Fruit fly (Drosophila melanogaster) whole organism, embryonic: ENCODE results near the gene Sfp23F.
A peak's percentile ranks its signal among the peaks of the same experiment; 100 is the strongest.

Experiments used
- Antp ChIP-seq: fragments of 200-800 bp; sonication (Bioruptor generic); optimal IDR thresholded peaks from 3 replicates; lab custom pipeline; 2016; ENCODE audit warnings: missing biosample characterization, missing genetic modification characterization
- Atf-2 ChIP-seq: fragments of 200-800 bp; sonication (Bioruptor generic); optimal IDR thresholded peaks from 2 replicates; lab custom pipeline; 2016; ENCODE audit warnings: missing biosample characterization, missing genetic modification characterization
- Bgb ChIP-seq: fragments of 200-800 bp; sonication (Bioruptor generic); IDR thresholded peaks from 2 replicates; pipeline ENCODE4 v1.3.6; 2022; ENCODE audit warnings: missing biosample characterization, missing genetic modification characterization; ENCODE audit not compliant: partially characterized antibody
- CG10654 ChIP-seq: fragments of 200-800 bp; sonication (Bioruptor generic); optimal IDR thresholded peaks from 2 replicates; lab custom pipeline; 2016; ENCODE audit warnings: missing biosample characterization, missing genetic modification characterization
- CG11696 ChIP-seq: fragments of 200-800 bp; sonication (Bioruptor generic); IDR thresholded peaks from 2 replicates; pipeline ENCODE4 v1.3.6; 2022; ENCODE audit warnings: missing biosample characterization, missing genetic modification characterization
- CG12071 ChIP-seq: fragments of 200-800 bp; sonication (Bioruptor generic); optimal IDR thresholded peaks from 3 replicates; lab custom pipeline; 2018; ENCODE audit warnings: missing biosample characterization, mild to moderate bottlenecking, missing genetic modification characterization
- CG12391 ChIP-seq: fragments of 200-800 bp; sonication (Bioruptor generic); optimal IDR thresholded peaks from 3 replicates; lab custom pipeline; 2018; ENCODE audit warnings: missing biosample characterization, mild to moderate bottlenecking, missing genetic modification characterization, moderate library complexity
- CG12942 ChIP-seq: fragments of 200-800 bp; sonication (Bioruptor generic); optimal IDR thresholded peaks from 3 replicates; lab custom pipeline; 2016; ENCODE audit warnings: missing biosample characterization, missing genetic modification characterization
- CG13123 ChIP-seq: fragments of 200-800 bp; sonication (Bioruptor generic); optimal IDR thresholded peaks from 2 replicates; lab custom pipeline; 2016; ENCODE audit warnings: missing biosample characterization, missing genetic modification characterization
- CG17802 ChIP-seq: fragments of 200-800 bp; sonication (Bioruptor generic); optimal IDR thresholded peaks from 2 replicates; lab custom pipeline; 2018; ENCODE audit warnings: missing biosample characterization, mild to moderate bottlenecking, missing genetic modification characterization, moderate library complexity
- CG31224 ChIP-seq: fragments of 200-800 bp; sonication (Bioruptor generic); IDR thresholded peaks from 2 replicates; pipeline ENCODE4 v1.3.6; 2022; ENCODE audit warnings: missing biosample characterization, missing genetic modification characterization
- CG43689 ChIP-seq: fragments of 200-800 bp; sonication (Bioruptor generic); IDR thresholded peaks from 2 replicates; pipeline ENCODE4 v1.3.6; 2022; ENCODE audit warnings: missing biosample characterization, missing genetic modification characterization
- CG4617 ChIP-seq: fragments of 200-800 bp; sonication (Bioruptor generic); optimal IDR thresholded peaks from 3 replicates; lab custom pipeline; 2016; ENCODE audit warnings: missing biosample characterization, missing genetic modification characterization, borderline replicate concordance
- CG6272 ChIP-seq: fragments of 200-800 bp; sonication (Bioruptor generic); IDR thresholded peaks from 2 replicates; pipeline ENCODE4 v1.3.6; 2022; ENCODE audit warnings: missing biosample characterization, missing genetic modification characterization
- CG6854 ChIP-seq: fragments of 200-800 bp; sonication (Bioruptor generic); optimal IDR thresholded peaks from 3 replicates; lab custom pipeline; 2017; ENCODE audit warnings: missing biosample characterization, mild to moderate bottlenecking, missing genetic modification characterization
- CG7357 ChIP-seq: fragments of 200-800 bp; sonication (Bioruptor generic); IDR thresholded peaks from 3 replicates; pipeline ENCODE4 v1.3.6; 2022; ENCODE audit warnings: missing biosample characterization, missing genetic modification characterization
- CG8944 ChIP-seq: fragments of 200-800 bp; sonication (Bioruptor generic); optimal IDR thresholded peaks from 3 replicates; lab custom pipeline; 2016; ENCODE audit warnings: missing biosample characterization, missing genetic modification characterization
- Dad ChIP-seq: fragments of 200-800 bp; sonication (Bioruptor generic); optimal IDR thresholded peaks from 3 replicates; lab custom pipeline; 2016; ENCODE audit warnings: missing biosample characterization, missing genetic modification characterization
- Dp ChIP-seq: fragments of 200-800 bp; sonication (Bioruptor generic); optimal IDR thresholded peaks from 2 replicates; lab custom pipeline; 2018; ENCODE audit warnings: missing biosample characterization, mild to moderate bottlenecking, missing genetic modification characterization, moderate library complexity
- Ets97D ChIP-seq: fragments of 200-800 bp; sonication (Bioruptor generic); optimal IDR thresholded peaks from 3 replicates; lab custom pipeline; 2016; ENCODE audit warnings: missing biosample characterization, missing genetic modification characterization
- H15 ChIP-seq: fragments of 200-800 bp; sonication (Bioruptor generic); IDR thresholded peaks from 3 replicates; pipeline ENCODE4 v1.3.6; 2022; ENCODE audit warnings: missing biosample characterization, missing genetic modification characterization
- HHEX ChIP-seq: fragments of 200-800 bp; sonication (Bioruptor generic); optimal IDR thresholded peaks from 3 replicates; lab custom pipeline; 2017; ENCODE audit warnings: missing biosample characterization, mild to moderate bottlenecking, missing genetic modification characterization, missing genetic modification reagents
- Hand ChIP-seq: fragments of 200-800 bp; sonication (Bioruptor generic); optimal IDR thresholded peaks from 2 replicates; lab custom pipeline; 2017; ENCODE audit warnings: mild to moderate bottlenecking, missing biosample characterization, missing genetic modification reagents, missing genetic modification characterization
- HmgD ChIP-seq: fragments of 200-800 bp; sonication (Bioruptor generic); optimal IDR thresholded peaks from 3 replicates; lab custom pipeline; 2016; ENCODE audit warnings: missing biosample characterization, missing genetic modification characterization
- Mrtf ChIP-seq: fragments of 200-800 bp; sonication (Bioruptor generic); IDR thresholded peaks from 3 replicates; pipeline ENCODE4 v1.3.6; 2022; ENCODE audit warnings: missing biosample characterization, missing genetic modification characterization
- Oli ChIP-seq: fragments of 200-800 bp; sonication (Bioruptor generic); optimal IDR thresholded peaks from 2 replicates; lab custom pipeline; 2018; ENCODE audit warnings: missing biosample characterization, mild to moderate bottlenecking, missing genetic modification characterization, moderate library complexity
- Sox100B ChIP-seq: fragments of 200-800 bp; sonication (Bioruptor generic); optimal IDR thresholded peaks from 3 replicates; lab custom pipeline; 2018; ENCODE audit warnings: missing biosample characterization, mild to moderate bottlenecking, missing genetic modification characterization
- Taf1 ChIP-seq: fragments of 200-800 bp; sonication (Bioruptor generic); IDR thresholded peaks from 2 replicates; pipeline ENCODE4 v1.3.6; 2022; ENCODE audit warnings: missing biosample characterization, missing genetic modification characterization
- Usf ChIP-seq: fragments of 200-800 bp; sonication (Bioruptor generic); optimal IDR thresholded peaks from 2 replicates; lab custom pipeline; 2017; ENCODE audit warnings: missing genotype, missing biosample characterization, missing genetic modification characterization
- YL-1 ChIP-seq: fragments of 200-800 bp; sonication (Bioruptor generic); optimal IDR thresholded peaks from 3 replicates; lab custom pipeline; 2017; ENCODE audit warnings: missing biosample characterization, mild to moderate bottlenecking, missing genetic modification characterization
- bbx ChIP-seq: fragments of 200-800 bp; sonication (Bioruptor generic); IDR thresholded peaks from 2 replicates; pipeline ENCODE4 v1.3.6; 2022; ENCODE audit warnings: missing biosample characterization, missing genetic modification characterization; ENCODE audit not compliant: partially characterized antibody
- chm ChIP-seq: fragments of 200-800 bp; sonication (Bioruptor generic); IDR thresholded peaks from 2 replicates; pipeline ENCODE4 v1.3.6; 2022; ENCODE audit warnings: missing biosample characterization, missing genetic modification characterization
- corto ChIP-seq: fragments of 200-800 bp; sonication (Bioruptor generic); optimal IDR thresholded peaks from 2 replicates; lab custom pipeline; 2016; ENCODE audit warnings: missing biosample characterization, mild to moderate bottlenecking, missing genetic modification characterization, moderate library complexity
- crol ChIP-seq: fragments of 200-800 bp; sonication (Bioruptor generic); IDR thresholded peaks from 2 replicates; pipeline ENCODE4 v1.3.6; 2022; ENCODE audit warnings: missing biosample characterization, missing genetic modification characterization
- dmrt99B ChIP-seq: fragments of 200-800 bp; sonication (Bioruptor generic); optimal IDR thresholded peaks from 2 replicates; lab custom pipeline; 2018; ENCODE audit warnings: missing biosample characterization, mild to moderate bottlenecking, missing genetic modification characterization, moderate library complexity
- en ChIP-seq: fragments of 200-800 bp; sonication (Bioruptor generic); optimal IDR thresholded peaks from 2 replicates; lab custom pipeline; 2016; ENCODE audit warnings: missing biosample characterization, missing genetic modification characterization
- fd96Cb ChIP-seq: fragments of 200-800 bp; sonication (Bioruptor generic); optimal IDR thresholded peaks from 2 replicates; lab custom pipeline; 2018; ENCODE audit warnings: missing biosample characterization, mild to moderate bottlenecking, missing genetic modification characterization, moderate library complexity
- gfzf ChIP-seq: fragments of 200-800 bp; sonication (Bioruptor generic); optimal IDR thresholded peaks from 2 replicates; lab custom pipeline; 2016; ENCODE audit warnings: missing biosample characterization, mild to moderate bottlenecking, missing genetic modification characterization, moderate library complexity
- grau ChIP-seq: fragments of 200-800 bp; optimal IDR thresholded peaks from 3 replicates; lab custom pipeline; 2019; ENCODE audit warnings: missing biosample characterization, mild to moderate bottlenecking, missing genetic modification characterization, moderate library complexity
- hbn ChIP-seq: fragments of 200-800 bp; sonication (Bioruptor generic); IDR thresholded peaks from 2 replicates; pipeline ENCODE4 v1.3.6; 2022; ENCODE audit warnings: missing biosample characterization, missing genetic modification characterization; ENCODE audit not compliant: partially characterized antibody
- insv ChIP-seq, 2 experiments: fragments of 200-800 bp; sonication (Bioruptor generic); optimal IDR thresholded peaks; 3 replicates each; lab custom pipeline; 2016 to 2018; ENCODE audit warnings: missing biosample characterization in 2 of 2, missing genetic modification characterization in 2 of 2
- jigr1 ChIP-seq: fragments of 200-800 bp; sonication (Bioruptor generic); IDR thresholded peaks from 3 replicates; pipeline ENCODE4 v1.3.6; 2022; ENCODE audit warnings: missing biosample characterization, missing genetic modification characterization
- lov ChIP-seq, 2 experiments: fragments of 200-800 bp in 1 of 2; fragments of >200 bp in 1 of 2; sonication (Bioruptor generic) in 1 of 2; IDR thresholded peaks in 1 of 2; optimal IDR thresholded peaks in 1 of 2; 2 replicates in 1 of 2; 3 replicates in 1 of 2; pipeline versions ENCODE4 v1.3.6 to Lab custom; 2017 to 2022; ENCODE audit warnings: missing biosample characterization in 1 of 2, missing genetic modification characterization in 1 of 2
- luna ChIP-seq: fragments of 200-800 bp; sonication (Bioruptor generic); optimal IDR thresholded peaks from 2 replicates; lab custom pipeline; 2016; ENCODE audit warnings: missing biosample characterization, missing genetic modification characterization
- nom ChIP-seq: fragments of 200-800 bp; sonication (Bioruptor generic); optimal IDR thresholded peaks from 2 replicates; lab custom pipeline; 2017; ENCODE audit warnings: missing biosample characterization, missing genetic modification characterization, mild to moderate bottlenecking, moderate library complexity, missing genetic modification reagents
- pros ChIP-seq: fragments of 200-800 bp; sonication (Bioruptor generic); optimal IDR thresholded peaks from 3 replicates; lab custom pipeline; 2019; ENCODE audit warnings: missing biosample characterization, mild to moderate bottlenecking, missing genetic modification characterization, moderate library complexity
- so ChIP-seq: fragments of 200-800 bp; sonication (Bioruptor generic); IDR thresholded peaks from 3 replicates; pipeline ENCODE4 v1.3.6; 2022; ENCODE audit warnings: missing biosample characterization, missing genetic modification characterization
- zen2 ChIP-seq: fragments of 200-800 bp; sonication (Bioruptor generic); IDR thresholded peaks from 3 replicates; pipeline ENCODE4 v1.3.6; 2022; ENCODE audit warnings: missing biosample characterization, missing genetic modification characterization; ENCODE audit not compliant: partially characterized antibody
- zfh2 ChIP-seq: fragments of 200-800 bp; sonication (Bioruptor generic); optimal IDR thresholded peaks from 2 replicates; lab custom pipeline; 2016; ENCODE audit warnings: missing biosample characterization, missing genetic modification characterization

Sfp23F gene

DNA sequence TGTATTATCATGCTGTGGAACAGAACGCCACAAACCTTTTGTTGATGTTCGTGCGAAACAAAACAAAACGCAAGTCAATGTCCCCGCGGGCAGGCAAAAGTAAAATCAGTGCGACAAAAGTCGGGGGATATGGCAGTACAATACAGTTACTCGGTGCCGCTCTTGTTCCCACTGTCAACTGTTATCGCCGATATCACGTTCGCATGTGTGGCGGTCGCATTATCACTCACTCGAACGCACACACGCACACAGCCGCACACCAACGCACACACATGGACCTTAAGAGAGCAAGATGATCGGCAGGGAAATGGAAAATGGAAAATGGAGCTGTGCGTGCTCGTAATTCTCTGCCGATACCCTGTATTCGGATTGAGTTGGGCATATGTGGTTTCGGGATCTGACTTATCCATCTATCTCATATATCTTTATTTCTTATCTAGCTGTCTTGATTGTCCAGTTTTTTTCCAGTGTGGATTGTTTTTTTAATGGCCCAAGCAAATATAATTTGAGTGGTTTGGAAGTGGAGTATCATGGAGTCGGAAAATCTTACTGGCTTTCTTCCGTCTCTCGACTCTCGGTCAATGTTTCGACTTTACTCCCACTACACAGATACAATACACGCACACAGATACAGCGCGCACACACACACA, 48.9 kb downstream of the Sfp23F start (continued):
- TF ChIP-seq Atf-2 (GFP tag; lab: Kevin White, UChicago) (peak; percentile 86), grau (tag; lab: Kevin White, UChicago) (no peak), Ets97D (GFP tag; lab: Kevin White, UChicago) (peak; percentile 28), CG43689 (GFP tag; lab: Robert Waterston, UW) (no peak), YL-1 (no peak), insv (GFP tag; optimal IDR thresholded peaks at IDR 0.05; lab: Kevin White, UChicago) (no peak), Taf1 (GFP tag; lab: Robert Waterston, UW) (no peak), lov (optimal IDR thresholded peaks at IDR 0.05; lab: Kevin White, UChicago) (no peak), lov (GFP tag; IDR thresholded peaks at IDR 0.05; lab: Robert Waterston, UW) (peak; percentile 73; the same call in 1 of the 3 replicates), jigr1 (GFP tag; lab: Robert Waterston, UW) (peak; percentile 70; the same call in 2 of the 3 replicates), CG6854 (GFP tag; lab: Kevin White, UChicago) (no peak), Oli (tag; lab: Kevin White, UChicago) (peak; percentile 74), luna (GFP tag; lab: Kevin White, UChicago) (no peak), HHEX (GFP tag; lab: Kevin White, UChicago) (peak; percentile 68), pros (no peak), dmrt99B (tag; lab: Kevin White, UChicago) (peak; percentile 81), hbn (GFP tag; lab: Robert Waterston, UW) (no peak), fd96Cb (tag; lab: Kevin White, UChicago) (peak; percentile 94), CG8944 (GFP tag; lab: Kevin White, UChicago) (peak; percentile 93), corto (no peak), Antp (GFP tag; lab: Kevin White, UChicago) (peak; percentile 88), CG10654 (GFP tag; lab: Kevin White, UChicago) (peak; percentile 80), CG4617 (peak; percentile 48), zen2 (GFP tag; lab: Robert Waterston, UW) (no peak), gfzf (GFP tag; lab: Kevin White, UChicago) (no peak), CG7357 (GFP tag; lab: Robert Waterston, UW) (peak; percentile 61; the same call in 1 of the 3 replicates), nom (GFP tag; lab: Kevin White, UChicago) (no peak), bbx (GFP tag; lab: Robert Waterston, UW) (no peak), Mrtf (GFP tag; lab: Robert Waterston, UW) (peak; percentile 64; the same call in 1 of the 3 replicates), CG12942 (GFP tag; lab: Kevin White, UChicago) (peak; percentile 74), CG17802 (tag; lab: Kevin White, UChicago) (peak; percentile 78), HmgD (GFP tag; lab: Kevin White, UChicago) (peak; percentile 70), zfh2 (no peak), CG12391 (tag; lab: Kevin White, UChicago) (peak; percentile 88), CG6272 (peak; percentile 78), Dp (GFP tag; lab: Kevin White, UChicago) (no peak), Sox100B (peak; percentile 51), en (peak; percentile 71), CG11696 (GFP tag; lab: Robert Waterston, UW) (no peak), H15 (GFP tag; lab: Robert Waterston, UW) (peak; percentile 83; the same call in 2 of the 3 replicates), CG13123 (GFP tag; lab: Kevin White, UChicago) (peak; percentile 39), Hand (GFP tag; lab: Kevin White, UChicago) (no peak), Bgb (GFP tag; lab: Robert Waterston, UW) (no peak), so (GFP tag; lab: Robert Waterston, UW) (peak; percentile 45; the same call in 1 of the 3 replicates), chm (GFP tag; lab: Robert Waterston, UW) (peak; percentile 94), CG12071 (GFP tag; lab: Kevin White, UChicago) (peak; percentile 38), crol (GFP tag; lab: Robert Waterston, UW) (no peak), Dad (GFP tag; lab: Kevin White, UChicago) (peak; percentile 56), CG31224 (GFP tag; lab: Robert Waterston, UW) (no peak), Usf (GFP tag; lab: Kevin White, UChicago) (peak; percentile 9)
